Fruit fly (Drosophila melanogaster) whole organism, pupa: ENCODE measurements around the gene CG5167.

Source experiments
- CG13204 ChIP-seq: fragments of 200-800 bp; sonication (Bioruptor generic); optimal IDR thresholded peaks from 2 replicates; lab custom pipeline; 2018; ENCODE audit warnings: missing biosample characterization, mild to moderate bottlenecking, missing genetic modification characterization, moderate library complexity
- CG8159 ChIP-seq: fragments of 200-800 bp; sonication (Bioruptor generic); optimal IDR thresholded peaks from 3 replicates; lab custom pipeline; 2018; ENCODE audit warnings: missing biosample characterization, mild to moderate bottlenecking, missing genetic modification characterization, moderate library complexity
- Pif1B ChIP-seq: fragments of 200-800 bp; sonication (Bioruptor generic); optimal IDR thresholded peaks from 3 replicates; lab custom pipeline; 2016; ENCODE audit warnings: missing biosample characterization, missing genetic modification characterization
- fd96Ca ChIP-seq: fragments of 200-800 bp; sonication (Bioruptor generic); IDR thresholded peaks from 3 replicates; pipeline ENCODE4 v1.3.6; 2022; ENCODE audit warnings: missing biosample characterization, missing genetic modification characterization

DNA sequence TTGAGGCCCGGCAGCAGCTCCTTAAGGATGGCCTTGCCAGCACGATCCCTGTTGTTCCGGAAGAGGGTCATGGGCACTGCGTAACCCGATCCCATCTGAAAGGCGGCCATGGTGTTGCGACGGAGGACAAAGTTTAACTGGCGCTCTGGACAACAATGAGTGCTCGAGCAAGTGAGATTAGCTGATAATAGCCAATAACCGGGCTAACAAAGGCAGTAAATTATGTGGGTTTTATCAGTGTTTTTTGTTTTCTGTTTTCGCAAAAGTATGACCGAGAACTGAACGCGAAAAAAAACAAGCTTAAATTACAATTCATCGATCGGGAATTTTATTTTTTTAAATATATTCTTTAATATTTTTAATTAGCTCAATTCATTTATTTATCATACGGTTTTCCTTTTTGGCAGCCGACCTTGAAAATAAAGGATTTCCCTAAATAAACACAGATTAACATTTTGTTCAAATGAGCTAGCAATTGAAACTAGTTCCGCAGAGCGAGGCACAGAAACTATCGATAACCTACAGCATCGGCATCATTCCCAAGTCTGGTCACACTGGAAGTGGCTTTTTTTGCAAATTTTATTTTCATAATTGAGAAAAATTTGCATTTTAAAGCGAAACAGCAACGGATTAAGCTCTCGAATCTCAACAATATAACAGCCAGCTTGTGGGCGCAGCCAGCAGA, 7.1 kb downstream of the CG5167 start, which contains the start of the genes Dip-C and pps:
- no peak for TF ChIP-seq CG13204 (GFP tag; lab: Kevin White, UChicago)
- no peak for TF ChIP-seq Pif1B
- TF ChIP-seq fd96Ca (GFP tag; lab: Robert Waterston, UW) = no peak
- no peak for TF ChIP-seq CG8159 (tag; lab: Kevin White, UChicago)
